Fruit fly (Drosophila melanogaster): ENCODE results near the gene CG32756.
A peak's percentile ranks its signal among the peaks of the same experiment; 100 is the strongest.

The CG32756 gene

dm6 chrX:5972030-5972429 lies 26.5 kb downstream of the CG32756 start (continued):
- TF ChIP-seq maf-S (GFP tag; optimal IDR thresholded peaks at IDR 0.05) (peak; percentile 8), zfh1 (GFP tag; IDR thresholded peaks at IDR 0.05) (peak; percentile 80), Gug (GFP tag; IDR thresholded peaks at IDR 0.05) (peak; percentile 55; the same call in 2 of the 4 replicates), CG1647 (GFP tag; optimal IDR thresholded peaks at IDR 0.05) (no peak), CG10565 (GFP tag; optimal IDR thresholded peaks at IDR 0.05) (no peak), en (GFP tag; optimal IDR thresholded peaks at IDR 0.05) (no peak), odd (GFP tag; optimal IDR thresholded peaks at IDR 0.05) (no peak), Mes4 (GFP tag; optimal IDR thresholded peaks at IDR 0.05) (no peak), cg (GFP tag; optimal IDR thresholded peaks at IDR 0.05) (no peak), Sox100B (GFP tag; optimal IDR thresholded peaks at IDR 0.05) (no peak), CG30020 (tag; optimal IDR thresholded peaks at IDR 0.05) (no peak), CG10979 (tag; optimal IDR thresholded peaks at IDR 0.05) (peak; percentile 46), CG10543 (GFP tag; optimal IDR thresholded peaks at IDR 0.05) (no peak), jumu (GFP tag; optimal IDR thresholded peaks at IDR 0.05) (no peak), Doc2 (GFP tag; IDR thresholded peaks at IDR 0.05) (no peak), sna (GFP tag; IDR thresholded peaks at IDR 0.05; ENCODE audit: partially characterized antibody) (no peak), vnd (GFP tag; IDR thresholded peaks at IDR 0.05; ENCODE audit: partially characterized antibody) (no peak), CG4328 (GFP tag; optimal IDR thresholded peaks at IDR 0.05) (no peak), slou (GFP tag; optimal IDR thresholded peaks at IDR 0.05) (no peak), CG18011 (GFP tag; optimal IDR thresholded peaks at IDR 0.05) (no peak), twi (tag; optimal IDR thresholded peaks at IDR 0.05) (no peak), Dll (GFP tag; IDR thresholded peaks at IDR 0.05; ENCODE audit: partially characterized antibody) (no peak), CG14860 (GFP tag; IDR thresholded peaks at IDR 0.05; ENCODE audit: partially characterized antibody) (no peak), CG9797 (GFP tag; optimal IDR thresholded peaks at IDR 0.05) (no peak), Gsc (GFP tag; IDR thresholded peaks at IDR 0.05) (peak; percentile 40; the same call in 1 of the 2 replicates), E2f1 (GFP tag; IDR thresholded peaks at IDR 0.05) (no peak), bab2 (GFP tag; optimal IDR thresholded peaks at IDR 0.05) (peak; percentile 7), CG12744 (GFP tag; optimal IDR thresholded peaks at IDR 0.05) (no peak), Jarid2 (GFP tag; optimal IDR thresholded peaks at IDR 0.05) (peak; percentile 3), Stat92E (GFP tag; optimal IDR thresholded peaks at IDR 0.05) (no peak), CG2678 (tag; optimal IDR thresholded peaks at IDR 0.05) (peak; percentile 32), CG11093 (GFP tag; IDR thresholded peaks at IDR 0.05) (no peak), tna (GFP tag; IDR thresholded peaks at IDR 0.05; ENCODE audit: partially characterized antibody) (no peak), Aef1 (GFP tag; IDR thresholded peaks at IDR 0.05) (peak; percentile 42; the same call in 1 of the 3 replicates), peb (GFP tag; IDR thresholded peaks at IDR 0.05) (no peak; the same call in 1 of the 2 replicates), zfh2 (GFP tag; optimal IDR thresholded peaks at IDR 0.05) (no peak), C15 (GFP tag; IDR thresholded peaks at IDR 0.05) (no peak), Hmr (GFP tag; optimal IDR thresholded peaks at IDR 0.05) (no peak), Eip74EF (GFP tag; optimal IDR thresholded peaks at IDR 0.05) (no peak), Xrp1 (GFP tag; IDR thresholded peaks at IDR 0.05) (peak; percentile 61), grn (GFP tag; optimal IDR thresholded peaks at IDR 0.05) (no peak), Chrac-16 (GFP tag; optimal IDR thresholded peaks at IDR 0.05) (peak; percentile 14), Deaf1 (tag; optimal IDR thresholded peaks at IDR 0.05) (no peak), bowl (GFP tag; IDR thresholded peaks at IDR 0.05) (no peak), HHEX (GFP tag; optimal IDR thresholded peaks at IDR 0.05) (no peak), klu (GFP tag; IDR thresholded peaks at IDR 0.05) (no peak), hth (optimal IDR thresholded peaks at IDR 0.05) (no peak), CG31365 (tag; optimal IDR thresholded peaks at IDR 0.05) (no peak), CG7963 (GFP tag; IDR thresholded peaks at IDR 0.05; ENCODE audit: partially characterized antibody) (no peak), CG13123 (GFP tag; optimal IDR thresholded peaks at IDR 0.05) (no peak), CG34376 (GFP tag; optimal IDR thresholded peaks at IDR 0.05) (no peak)
